Fruit fly (Drosophila melanogaster) whole organism, embryonic: Measurements from ENCODE around the gene CG34116.
A peak's percentile ranks its signal among the peaks of the same experiment; 100 is the strongest.

Experiments used
- Atf-2 ChIP-seq: fragments of 200-800 bp; sonication (Bioruptor generic); optimal IDR thresholded peaks from 2 replicates; lab custom pipeline; 2016; ENCODE audit warnings: missing biosample characterization, missing genetic modification characterization
- CG10147 ChIP-seq: fragments of 200-800 bp; sonication (Bioruptor generic); optimal IDR thresholded peaks from 2 replicates; lab custom pipeline; 2019; ENCODE audit warnings: missing biosample characterization, mild to moderate bottlenecking, missing genetic modification characterization, moderate library complexity
- CG10979 ChIP-seq: fragments of 200-800 bp; sonication (Bioruptor generic); optimal IDR thresholded peaks from 2 replicates; lab custom pipeline; 2018; ENCODE audit warnings: missing biosample characterization, mild to moderate bottlenecking, missing genetic modification characterization, moderate library complexity
- CG11456 ChIP-seq: fragments of 200-800 bp; sonication (Bioruptor generic); IDR thresholded peaks from 3 replicates; pipeline ENCODE4 v1.3.6; 2022; ENCODE audit warnings: missing biosample characterization, missing genetic modification characterization
- CG11695 ChIP-seq: fragments of 200-800 bp; sonication (Bioruptor generic); IDR thresholded peaks from 3 replicates; pipeline ENCODE4 v1.3.6; 2022; ENCODE audit warnings: missing biosample characterization, missing genetic modification characterization
- CG11723 ChIP-seq: fragments of 200-800 bp; sonication (Bioruptor generic); optimal IDR thresholded peaks from 2 replicates; lab custom pipeline; 2017; ENCODE audit warnings: missing biosample characterization, mild to moderate bottlenecking, missing genetic modification characterization
- CG13296 ChIP-seq: fragments of 200-800 bp; sonication (Bioruptor generic); optimal IDR thresholded peaks from 3 replicates; lab custom pipeline; 2018; ENCODE audit warnings: missing biosample characterization, mild to moderate bottlenecking, missing genetic modification characterization
- CG13424 ChIP-seq: fragments of 200-800 bp; sonication (Bioruptor generic); optimal IDR thresholded peaks from 2 replicates; lab custom pipeline; 2019; ENCODE audit warnings: missing biosample characterization, mild to moderate bottlenecking, missing genetic modification characterization, moderate library complexity
- CG14860 ChIP-seq: fragments of 200-800 bp; sonication (Bioruptor generic); IDR thresholded peaks from 3 replicates; pipeline ENCODE4 v1.3.6; 2022; ENCODE audit warnings: missing biosample characterization, missing genetic modification characterization; ENCODE audit not compliant: partially characterized antibody
- CG15514 ChIP-seq: fragments of 200-800 bp; sonication (Bioruptor generic); optimal IDR thresholded peaks from 3 replicates; lab custom pipeline; 2017; ENCODE audit warnings: missing biosample characterization, missing genetic modification characterization, mild to moderate bottlenecking, moderate library complexity, missing genetic modification reagents
- CG17361 ChIP-seq: fragments of 200-800 bp; sonication (Bioruptor generic); IDR thresholded peaks from 3 replicates; pipeline ENCODE4 v1.3.6; 2022; ENCODE audit warnings: missing biosample characterization, missing genetic modification characterization
- CG2202 ChIP-seq: fragments of 200-800 bp; sonication (Bioruptor generic); optimal IDR thresholded peaks from 2 replicates; lab custom pipeline; 2018; ENCODE audit warnings: missing biosample characterization, mild to moderate bottlenecking, missing genetic modification characterization
- CG30431 ChIP-seq: fragments of 200-800 bp; sonication (Bioruptor generic); optimal IDR thresholded peaks from 2 replicates; lab custom pipeline; 2017; ENCODE audit warnings: missing biosample characterization, missing genetic modification characterization
- CG32532 ChIP-seq: fragments of 200-800 bp; sonication (Bioruptor generic); IDR thresholded peaks from 2 replicates; pipeline ENCODE4 v1.3.6; 2022; ENCODE audit warnings: missing biosample characterization, missing genetic modification characterization
- CG4282 ChIP-seq: fragments of 200-800 bp; sonication (Bioruptor generic); optimal IDR thresholded peaks from 2 replicates; lab custom pipeline; 2016; ENCODE audit warnings: missing biosample characterization, missing genetic modification characterization
- CG6272 ChIP-seq: fragments of 200-800 bp; sonication (Bioruptor generic); IDR thresholded peaks from 2 replicates; pipeline ENCODE4 v1.3.6; 2022; ENCODE audit warnings: missing biosample characterization, missing genetic modification characterization
- CG6689 ChIP-seq: fragments of 200-800 bp; sonication (Bioruptor generic); IDR thresholded peaks from 2 replicates; pipeline ENCODE4 v1.3.6; 2022; ENCODE audit warnings: missing biosample characterization, missing genetic modification characterization
- CG7556 ChIP-seq: fragments of 200-800 bp; sonication (Bioruptor generic); optimal IDR thresholded peaks from 2 replicates; lab custom pipeline; 2017; ENCODE audit warnings: missing biosample characterization, mild to moderate bottlenecking, missing genetic modification characterization
- CG7987 ChIP-seq: fragments of 200-800 bp; sonication (Bioruptor generic); optimal IDR thresholded peaks from 2 replicates; lab custom pipeline; 2018; ENCODE audit warnings: missing biosample characterization, mild to moderate bottlenecking, missing genetic modification characterization, moderate library complexity
- CG8089 ChIP-seq: fragments of 200-800 bp; sonication (Bioruptor generic); optimal IDR thresholded peaks from 3 replicates; lab custom pipeline; 2016; ENCODE audit warnings: missing biosample characterization, missing genetic modification characterization
- CG8290 ChIP-seq, 3 experiments: fragments of 200-800 bp; sonication (Bioruptor generic); optimal IDR thresholded peaks; 2 replicates each; lab custom pipeline; 2016 to 2019; ENCODE audit warnings: missing biosample characterization in 3 of 3, missing genetic modification characterization in 3 of 3, mild to moderate bottlenecking in 2 of 3, moderate library complexity in 1 of 3
- CG8944 ChIP-seq: fragments of 200-800 bp; sonication (Bioruptor generic); optimal IDR thresholded peaks from 3 replicates; lab custom pipeline; 2016; ENCODE audit warnings: missing biosample characterization, missing genetic modification characterization
- D ChIP-seq, 2 experiments: fragments of 200-800 bp in 1 of 2; fragments of >200 bp in 1 of 2; sonication (Bioruptor generic) in 1 of 2; optimal IDR thresholded peaks; 2 replicates in 1 of 2; 3 replicates in 1 of 2; lab custom pipeline; 2017; ENCODE audit warnings: mild to moderate bottlenecking in 1 of 2, missing biosample characterization in 1 of 2, missing genetic modification characterization in 1 of 2, missing genetic modification reagents in 1 of 2
- E2f2 ChIP-seq: fragments of 200-800 bp; sonication (Bioruptor generic); IDR thresholded peaks from 2 replicates; pipeline ENCODE4 v1.3.6; 2022; ENCODE audit warnings: missing biosample characterization, missing genetic modification characterization
- HLH4C ChIP-seq: fragments of 200-800 bp; sonication (Bioruptor generic); IDR thresholded peaks from 3 replicates; pipeline ENCODE4 v1.3.6; 2022; ENCODE audit warnings: missing biosample characterization, missing genetic modification characterization; ENCODE audit not compliant: partially characterized antibody
- MESR4 ChIP-seq: fragments of 200-800 bp; sonication (Bioruptor generic); optimal IDR thresholded peaks from 2 replicates; lab custom pipeline; 2018; ENCODE audit warnings: missing biosample characterization, mild to moderate bottlenecking, missing genetic modification characterization, moderate library complexity
- NFAT ChIP-seq: fragments of 200-800 bp; sonication (Bioruptor generic); IDR thresholded peaks from 2 replicates; pipeline ENCODE4 v1.3.6; 2022; ENCODE audit warnings: missing biosample characterization, missing genetic modification characterization
- NK7.1 ChIP-seq: fragments of 200-800 bp; sonication (Bioruptor generic); optimal IDR thresholded peaks from 3 replicates; lab custom pipeline; 2016; ENCODE audit warnings: missing biosample characterization, missing genetic modification characterization
- Sin3A ChIP-seq: fragments of >200 bp; optimal IDR thresholded peaks from 2 replicates; lab custom pipeline; 2018
- Vsx1 ChIP-seq: fragments of 200-800 bp; sonication (Bioruptor generic); optimal IDR thresholded peaks from 2 replicates; lab custom pipeline; 2017; ENCODE audit warnings: missing biosample characterization, mild to moderate bottlenecking, missing genetic modification characterization, missing genetic modification reagents
- Xbp1 ChIP-seq: fragments of 200-800 bp; sonication (Bioruptor generic); optimal IDR thresholded peaks from 3 replicates; lab custom pipeline; 2016; ENCODE audit warnings: missing biosample characterization, mild to moderate bottlenecking, missing genetic modification characterization
- amos ChIP-seq: fragments of 200-800 bp; sonication (Bioruptor generic); IDR thresholded peaks from 2 replicates; pipeline ENCODE4 v1.3.6; 2022; ENCODE audit warnings: missing biosample characterization, missing genetic modification characterization; ENCODE audit not compliant: partially characterized antibody
- ash1 ChIP-seq: fragments of 200-800 bp; sonication (Bioruptor generic); optimal IDR thresholded peaks from 2 replicates; lab custom pipeline; 2018; ENCODE audit warnings: missing biosample characterization, mild to moderate bottlenecking, missing genetic modification characterization
- bowl ChIP-seq: fragments of 200-800 bp; sonication (Bioruptor generic); IDR thresholded peaks from 2 replicates; pipeline ENCODE4 v1.3.6; 2022; ENCODE audit warnings: missing biosample characterization, missing genetic modification characterization
- croc ChIP-seq: fragments of 200-800 bp; sonication (Bioruptor generic); conservative IDR thresholded peaks from 3 replicates; pipeline ENCODE4 v1.3.6; 2022; ENCODE audit warnings: missing biosample characterization, missing genetic modification characterization
- crol ChIP-seq: fragments of 200-800 bp; sonication (Bioruptor generic); IDR thresholded peaks from 2 replicates; pipeline ENCODE4 v1.3.6; 2022; ENCODE audit warnings: missing biosample characterization, missing genetic modification characterization
- ewg ChIP-seq: fragments of 200-800 bp; sonication (Bioruptor generic); optimal IDR thresholded peaks from 3 replicates; lab custom pipeline; 2017; ENCODE audit warnings: mild to moderate bottlenecking, missing biosample characterization, missing genetic modification reagents, missing genetic modification characterization
- gt ChIP-seq: fragments of 200-800 bp; sonication (Bioruptor generic); IDR thresholded peaks from 2 replicates; pipeline ENCODE4 v1.3.6; 2022; ENCODE audit warnings: missing biosample characterization, missing genetic modification characterization
- hth ChIP-seq: fragments of >200 bp; optimal IDR thresholded peaks from 2 replicates; lab custom pipeline; 2017; ENCODE audit warnings: inconsistent platforms
- inv ChIP-seq: fragments of 200-800 bp; sonication (Bioruptor generic); IDR thresholded peaks from 2 replicates; pipeline ENCODE4 v1.3.6; 2022; ENCODE audit warnings: missing biosample characterization, missing genetic modification characterization; ENCODE audit not compliant: partially characterized antibody
- nerfin-1 ChIP-seq: fragments of 200-800 bp; sonication (Bioruptor generic); optimal IDR thresholded peaks from 3 replicates; lab custom pipeline; 2019; ENCODE audit warnings: missing biosample characterization, mild to moderate bottlenecking, missing genetic modification characterization, moderate library complexity
- pita ChIP-seq: fragments of 200-800 bp; sonication (Bioruptor generic); optimal IDR thresholded peaks from 2 replicates; lab custom pipeline; 2017; ENCODE audit warnings: missing biosample characterization, mild to moderate bottlenecking, missing genetic modification characterization
- pnt ChIP-seq: fragments of 200-800 bp; sonication (Bioruptor generic); optimal IDR thresholded peaks from 3 replicates; lab custom pipeline; 2016; ENCODE audit warnings: missing biosample characterization, missing genetic modification characterization
- pzg ChIP-seq: fragments of 200-800 bp; sonication (Bioruptor generic); optimal IDR thresholded peaks from 3 replicates; lab custom pipeline; 2018; ENCODE audit warnings: missing biosample characterization, mild to moderate bottlenecking, missing genetic modification characterization, moderate library complexity
- ro ChIP-seq: fragments of 200-800 bp; sonication (Bioruptor generic); IDR thresholded peaks from 2 replicates; pipeline ENCODE4 v1.3.6; 2022; ENCODE audit warnings: missing biosample characterization, missing genetic modification characterization
- salm ChIP-seq: fragments of 200-800 bp; sonication (Bioruptor generic); optimal IDR thresholded peaks from 2 replicates; lab custom pipeline; 2018; ENCODE audit warnings: missing biosample characterization, mild to moderate bottlenecking, missing genetic modification characterization
- schlank ChIP-seq: fragments of 200-800 bp; sonication (Bioruptor generic); optimal IDR thresholded peaks from 2 replicates; lab custom pipeline; 2018; ENCODE audit warnings: missing biosample characterization, mild to moderate bottlenecking, missing genetic modification characterization
- so ChIP-seq: fragments of 200-800 bp; sonication (Bioruptor generic); IDR thresholded peaks from 3 replicates; pipeline ENCODE4 v1.3.6; 2022; ENCODE audit warnings: missing biosample characterization, missing genetic modification characterization
- unpg ChIP-seq: fragments of 200-800 bp; sonication (Bioruptor generic); optimal IDR thresholded peaks from 3 replicates; lab custom pipeline; 2018; ENCODE audit warnings: missing biosample characterization, mild to moderate bottlenecking, missing genetic modification characterization, moderate library complexity
- vnd ChIP-seq: fragments of 200-800 bp; sonication (Bioruptor generic); IDR thresholded peaks from 3 replicates; pipeline ENCODE4 v1.3.6; 2022; ENCODE audit warnings: missing biosample characterization, missing genetic modification characterization; ENCODE audit not compliant: partially characterized antibody

CG34116 gene

dm6 chr3L:19818701-19819100 is 12.9 kb upstream of the CG34116 start (continued):
- TF ChIP-seq amos (GFP tag; lab: Robert Waterston, UW), result peak; percentile 37; the same call in 1 of the 2 replicates
- no peak for TF ChIP-seq CG6689 (GFP tag; lab: Robert Waterston, UW)
- no peak for TF ChIP-seq CG17361
- no peak for TF ChIP-seq Xbp1 (GFP tag; lab: Kevin White, UChicago)
- peak; percentile 23; the same call in 1 of the 2 replicates for TF ChIP-seq E2f2
- TF ChIP-seq salm (tag; lab: Kevin White, UChicago), result no peak
- TF ChIP-seq CG10979 (tag; lab: Kevin White, UChicago), result no peak
- no peak for TF ChIP-seq vnd (GFP tag; lab: Robert Waterston, UW)
- TF ChIP-seq CG7556 (GFP tag; lab: Kevin White, UChicago), result no peak
- no peak for TF ChIP-seq D (optimal IDR thresholded peaks at IDR 0.05; lab: Kevin White, UChicago)
- no peak for TF ChIP-seq D (GFP tag; optimal IDR thresholded peaks at IDR 0.05; lab: Kevin White, UChicago)
- TF ChIP-seq croc, result no peak
- TF ChIP-seq schlank (tag; lab: Kevin White, UChicago), result no peak
- no peak for TF ChIP-seq Atf-2 (GFP tag; lab: Kevin White, UChicago)
- no peak for TF ChIP-seq CG8944 (GFP tag; lab: Kevin White, UChicago)
- TF ChIP-seq CG8089 (GFP tag; lab: Kevin White, UChicago), result no peak
- TF ChIP-seq Sin3A, result no peak
- TF ChIP-seq pnt, result no peak
- no peak for TF ChIP-seq CG30431 (GFP tag; lab: Kevin White, UChicago)
- no peak for TF ChIP-seq Vsx1 (GFP tag; lab: Kevin White, UChicago)
- TF ChIP-seq CG11723, result no peak
- no peak for TF ChIP-seq CG2202 (tag; lab: Kevin White, UChicago)
- TF ChIP-seq ewg (GFP tag; lab: Kevin White, UChicago), result peak; percentile 92
- no peak for TF ChIP-seq CG32532 (GFP tag; lab: Robert Waterston, UW)
- peak; percentile 28 for TF ChIP-seq MESR4 (GFP tag; lab: Kevin White, UChicago)
- no peak for TF ChIP-seq CG13296 (GFP tag; lab: Kevin White, UChicago)
- no peak for TF ChIP-seq pita (GFP tag; lab: Kevin White, UChicago)
- peak; percentile 94 for TF ChIP-seq crol (GFP tag; lab: Robert Waterston, UW)
- 0 out of 2 replicates have a peak, but pooled peaks have one; percentile 10 for TF ChIP-seq NFAT (GFP tag; lab: Robert Waterston, UW)
- peak; percentile 14; the same call in 1 of the 2 replicates for TF ChIP-seq inv (GFP tag; lab: Robert Waterston, UW)
- TF ChIP-seq hth (lab: Kevin White, UChicago), result no peak
- TF ChIP-seq CG4282, result no peak
- no peak for TF ChIP-seq ro
- peak; percentile 98 for TF ChIP-seq CG15514 (GFP tag; lab: Kevin White, UChicago)
- TF ChIP-seq HLH4C (GFP tag; lab: Robert Waterston, UW), result peak; percentile 20; the same call in 1 of the 3 replicates
- no peak for TF ChIP-seq CG11456 (GFP tag; lab: Robert Waterston, UW)
- TF ChIP-seq CG6272 (GFP tag; lab: Robert Waterston, UW), result no peak
- no peak for TF ChIP-seq CG8290 (GFP tag; optimal IDR thresholded peaks at IDR 0.05; lab: Kevin White, UChicago)
- TF ChIP-seq CG8290 (tag; optimal IDR thresholded peaks at IDR 0.05; lab: Kevin White, UChicago), result no peak
- TF ChIP-seq NK7.1 (GFP tag; lab: Kevin White, UChicago), result no peak
- TF ChIP-seq CG13424 (tag; lab: Kevin White, UChicago), result no peak
- peak; percentile 23 for TF ChIP-seq pzg (GFP tag; lab: Kevin White, UChicago)
- no peak for TF ChIP-seq CG11695 (GFP tag; lab: Robert Waterston, UW)
- 0 out of 3 replicates have a peak, but pooled peaks have one; percentile 12 for TF ChIP-seq so (GFP tag; lab: Robert Waterston, UW)
- no peak for TF ChIP-seq gt
- no peak for TF ChIP-seq unpg
- no peak for TF ChIP-seq ash1 (GFP tag; lab: Kevin White, UChicago)
- peak; percentile 3 for TF ChIP-seq nerfin-1 (tag; lab: Kevin White, UChicago)
- no peak for TF ChIP-seq CG14860 (GFP tag; lab: Robert Waterston, UW)
- TF ChIP-seq bowl (GFP tag; lab: Robert Waterston, UW), result no peak
- no peak for TF ChIP-seq CG7987 (GFP tag; lab: Kevin White, UChicago)
- no peak for TF ChIP-seq CG10147 (GFP tag; lab: Kevin White, UChicago)
